Worm (Caenorhabditis elegans) whole organism, L2 larva: Measurements from ENCODE around the gene E01G6.1.

Experiments used
- ama-1 ChIP-seq: fragments of 150-350 bp; optimal IDR thresholded peaks from 2 replicates; lab custom pipeline; 2018; ENCODE audit warnings: inconsistent platforms
- nhr-11 ChIP-seq: fragments of 150-350 bp; optimal IDR thresholded peaks from 2 replicates; lab custom pipeline; 2014; ENCODE audit warnings: missing biosample characterization, missing genetic modification characterization

DNA sequence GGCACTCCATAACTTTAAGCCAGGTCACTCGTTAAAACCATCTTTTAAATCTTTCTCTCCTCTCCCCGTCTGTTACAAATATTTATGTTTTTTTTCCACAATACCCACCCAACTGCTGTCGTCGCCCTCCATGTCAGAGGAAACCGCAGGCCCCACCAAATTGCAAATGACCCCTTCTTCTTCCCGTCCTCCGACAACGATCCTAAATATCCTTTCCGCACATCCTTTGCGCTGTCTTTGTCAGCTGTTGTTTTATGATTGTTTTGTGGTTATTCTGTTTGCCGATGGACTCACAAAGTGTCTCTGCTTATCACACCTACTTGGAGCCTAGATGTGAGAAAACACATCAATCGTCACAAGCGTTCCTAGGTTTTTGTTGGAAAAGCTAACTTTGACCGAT lies 12.5 kb upstream of the E01G6.1 start:
- TF ChIP-seq ama-1 (lab: Kevin White, UChicago): no peak
- TF ChIP-seq nhr-11: no peak
